Fruit fly (Drosophila melanogaster): ENCODE data around the gene MED24.
A peak's percentile ranks its signal among the peaks of the same experiment; 100 is the strongest.

Gene MED24

dm6 chr3L:8180464-8181137, 10.5 kb upstream of the MED24 start, which contains the start of the genes mthl7 and Uxs:
Gene mthl7 (minus strand): TSS chr3L:8180514.
Gene Uxs (plus strand): TSS chr3L:8180923.
- TF ChIP-seq noc (tag; optimal IDR thresholded peaks at IDR 0.05) = no peak

- TF ChIP-seq noc (tag; optimal IDR thresholded peaks at IDR 0.05) = peak; percentile 91
These were observed 5.5 kb upstream of the MED24 start for dm6 chr3L:8185263-8186227.

dm6 chr3L:8186627-8187396, 4.3 kb upstream of the MED24 start, which contains the start of the genes ERR and Atg18a:
Gene ERR (minus strand): TSS chr3L:8186671.
Gene Atg18a (plus strand): TSS chr3L:8186857.
- peak; percentile 89 for TF ChIP-seq noc (tag; optimal IDR thresholded peaks at IDR 0.05)

- TF ChIP-seq noc (tag; optimal IDR thresholded peaks at IDR 0.05) = no peak
These were observed 3.7 kb upstream of the MED24 start for dm6 chr3L:8187397-8187811.

dm6 chr3L:8189234-8189633, 1.8 kb upstream of the MED24 start:
- no peak for TF ChIP-seq noc (tag; optimal IDR thresholded peaks at IDR 0.05)

- no peak for TF ChIP-seq noc (tag; optimal IDR thresholded peaks at IDR 0.05)
These were observed 1.9 kb downstream of the MED24 start, which contains the start of gene CG7387 for dm6 chr3L:8193016-8193415. Gene CG7387 (minus strand): TSS chr3L:8193116.

- peak; percentile 83 for TF ChIP-seq noc (tag; optimal IDR thresholded peaks at IDR 0.05)
These were observed 6.8 kb downstream of the MED24 start, which contains the start of the genes UbcE2M and Dhps for dm6 chr3L:8197779-8198279. Gene UbcE2M (minus strand): TSS chr3L:8197987. Gene Dhps (plus strand): TSS chr3L:8198207.

dm6 chr3L:8202317-8202842, 11.3 kb downstream of the MED24 start, which contains the start of the genes CG7366 and CG13679:
Gene CG7366 (minus strand): TSS chr3L:8202417.
Gene CG13679 (plus strand): TSS chr3L:8202792.
- TF ChIP-seq noc (tag; optimal IDR thresholded peaks at IDR 0.05) = no peak

- TF ChIP-seq noc (tag; optimal IDR thresholded peaks at IDR 0.05) = no peak
These were observed 19.5 kb downstream of the MED24 start, which contains the start of gene tut for dm6 chr3L:8210596-8210995. Gene tut (minus strand): TSS chr3L:8210743.

- no peak for TF ChIP-seq noc (tag; optimal IDR thresholded peaks at IDR 0.05)
These were observed 20.5 kb downstream of the MED24 start, which contains the start of gene CG8006 for dm6 chr3L:8211590-8211989. Gene CG8006 (plus strand): TSS chr3L:8211890.

- TF ChIP-seq noc (tag; optimal IDR thresholded peaks at IDR 0.05) = no peak
These were observed 23.9 kb downstream of the MED24 start, which contains the start of gene CG8012 for dm6 chr3L:8214980-8215379. Gene CG8012 (plus strand): TSS chr3L:8215280.

dm6 chr3L:8218883-8219282, 27.8 kb downstream of the MED24 start, which contains the start of gene CG13674:
Gene CG13674 (minus strand): TSS chr3L:8218983.
- TF ChIP-seq noc (tag; optimal IDR thresholded peaks at IDR 0.05) = no peak

- no peak for TF ChIP-seq noc (tag; optimal IDR thresholded peaks at IDR 0.05)
These were observed 28.6 kb downstream of the MED24 start for dm6 chr3L:8219687-8220086.

- TF ChIP-seq noc (tag; optimal IDR thresholded peaks at IDR 0.05) = no peak
These were observed 30.8 kb downstream of the MED24 start, which contains the start of gene CG13678 for dm6 chr3L:8221835-8222234. Gene CG13678 (plus strand): TSS chr3L:8222141.

- TF ChIP-seq noc (tag; optimal IDR thresholded peaks at IDR 0.05) = no peak
These were observed 37.9 kb downstream of the MED24 start, which contains the start of gene eIF4E3 for dm6 chr3L:8228924-8229323. Gene eIF4E3 (plus strand): TSS chr3L:8229224.

All from whole organism, larva.